Worm (Caenorhabditis elegans): Measurements from ENCODE around the gene lgc-22.

- TF ChIP-seq lsy-2 (tag; optimal IDR thresholded peaks at IDR 0.05): no peak
- no peak for TF ChIP-seq nhr-11 (tag; optimal IDR thresholded peaks at IDR 0.05)
These were observed 12.8 kb upstream of the lgc-22 start, which contains the start of gene srv-4 for ce11 chrIV:4288332-4288731.

Measured in whole organism, L2 larva.